Fruit fly (Drosophila melanogaster) whole organism, embryonic: Measurements from ENCODE around the gene timeout.

Source experiments
- Bgb ChIP-seq: fragments of 200-800 bp; sonication (Bioruptor generic); IDR thresholded peaks from 2 replicates; pipeline ENCODE4 v1.3.6; 2022; ENCODE audit warnings: missing biosample characterization, missing genetic modification characterization; ENCODE audit not compliant: partially characterized antibody
- C15 ChIP-seq: fragments of 200-800 bp; sonication (Bioruptor generic); IDR thresholded peaks from 3 replicates; pipeline ENCODE4 v1.3.6; 2022; ENCODE audit warnings: missing biosample characterization, missing genetic modification characterization
- CG14441 ChIP-seq: fragments of 200-800 bp; sonication (Bioruptor generic); IDR thresholded peaks from 2 replicates; pipeline ENCODE4 v1.3.6; 2022; ENCODE audit warnings: missing biosample characterization, missing genetic modification characterization
- CG1602 ChIP-seq: fragments of 200-800 bp; sonication (Bioruptor generic); optimal IDR thresholded peaks from 3 replicates; lab custom pipeline; 2016; ENCODE audit warnings: missing biosample characterization, missing genetic modification characterization
- CG16815 ChIP-seq: fragments of 200-800 bp; sonication (Bioruptor generic); optimal IDR thresholded peaks from 3 replicates; lab custom pipeline; 2017; ENCODE audit warnings: missing biosample characterization, mild to moderate bottlenecking, missing genetic modification characterization
- CG17328 ChIP-seq: fragments of 200-800 bp; sonication (Bioruptor generic); IDR thresholded peaks from 2 replicates; pipeline ENCODE4 v1.3.6; 2022; ENCODE audit warnings: missing biosample characterization, missing genetic modification characterization
- CG2120 ChIP-seq: fragments of 200-800 bp; sonication (Bioruptor generic); optimal IDR thresholded peaks from 3 replicates; lab custom pipeline; 2016; ENCODE audit warnings: missing biosample characterization, missing genetic modification characterization
- CG2199 ChIP-seq: fragments of 200-800 bp; sonication (Bioruptor generic); IDR thresholded peaks from 3 replicates; pipeline ENCODE4 v1.3.6; 2022; ENCODE audit warnings: missing biosample characterization, missing genetic modification characterization
- CG31388 ChIP-seq: fragments of 200-800 bp; sonication (Bioruptor generic); optimal IDR thresholded peaks from 2 replicates; lab custom pipeline; 2016; ENCODE audit warnings: missing biosample characterization, missing genetic modification characterization
- CG5180 ChIP-seq: fragments of 200-800 bp; sonication (Bioruptor generic); optimal IDR thresholded peaks from 3 replicates; lab custom pipeline; 2017; ENCODE audit warnings: missing biosample characterization, missing genetic modification characterization, mild to moderate bottlenecking, moderate library complexity, missing genetic modification reagents
- CG6272 ChIP-seq: fragments of 200-800 bp; sonication (Bioruptor generic); IDR thresholded peaks from 2 replicates; pipeline ENCODE4 v1.3.6; 2022; ENCODE audit warnings: missing biosample characterization, missing genetic modification characterization
- CG9932 ChIP-seq: fragments of 200-800 bp; sonication (Bioruptor generic); IDR thresholded peaks from 2 replicates; pipeline ENCODE4 v1.3.6; 2022; ENCODE audit warnings: missing biosample characterization, missing genetic modification characterization
- Dll ChIP-seq: fragments of 200-800 bp; sonication (Bioruptor generic); IDR thresholded peaks from 4 replicates; pipeline ENCODE4 v1.3.6; 2022; ENCODE audit warnings: missing biosample characterization, missing genetic modification characterization; ENCODE audit not compliant: partially characterized antibody
- Drgx ChIP-seq: fragments of 200-800 bp; sonication (Bioruptor generic); IDR thresholded peaks from 2 replicates; pipeline ENCODE4 v1.3.6; 2022; ENCODE audit warnings: missing biosample characterization, missing genetic modification characterization
- E2f2 ChIP-seq: fragments of 200-800 bp; sonication (Bioruptor generic); IDR thresholded peaks from 2 replicates; pipeline ENCODE4 v1.3.6; 2022; ENCODE audit warnings: missing biosample characterization, missing genetic modification characterization
- Eip74EF ChIP-seq, 2 experiments: fragments of 200-800 bp in 1 of 2; fragments of >200 bp in 1 of 2; sonication (Bioruptor generic) in 1 of 2; optimal IDR thresholded peaks; 2 replicates each; lab custom pipeline; 2017 to 2019; ENCODE audit warnings: missing biosample characterization in 2 of 2, missing genetic modification characterization in 2 of 2, mild to moderate bottlenecking in 1 of 2, moderate library complexity in 1 of 2
- Jarid2 ChIP-seq: fragments of 200-800 bp; sonication (Bioruptor generic); optimal IDR thresholded peaks from 3 replicates; lab custom pipeline; 2017; ENCODE audit warnings: mild to moderate bottlenecking, missing biosample characterization, missing genetic modification reagents, missing genetic modification characterization
- Lpt ChIP-seq: fragments of >200 bp; optimal IDR thresholded peaks from 2 replicates; lab custom pipeline; 2018; ENCODE audit warnings: missing biosample characterization, missing genetic modification characterization
- Med ChIP-seq: fragments of 200-800 bp; sonication (Bioruptor generic); peaks from one replicate; lab custom pipeline; 2016; ENCODE audit warnings: missing biosample characterization, missing genetic modification characterization, mild to moderate bottlenecking, inconsistent platforms, moderate library complexity
- Mrtf ChIP-seq: fragments of 200-800 bp; sonication (Bioruptor generic); IDR thresholded peaks from 3 replicates; pipeline ENCODE4 v1.3.6; 2022; ENCODE audit warnings: missing biosample characterization, missing genetic modification characterization
- Nf-YA ChIP-seq: fragments of 200-800 bp; sonication (Bioruptor generic); IDR thresholded peaks from 2 replicates; pipeline ENCODE4 v1.3.6; 2022; ENCODE audit warnings: missing biosample characterization, missing genetic modification characterization
- Nf-YC ChIP-seq: fragments of 200-800 bp; optimal IDR thresholded peaks from 3 replicates; lab custom pipeline; 2019; ENCODE audit warnings: missing biosample characterization, mild to moderate bottlenecking, missing genetic modification characterization, moderate library complexity
- Opbp ChIP-seq: fragments of 200-800 bp; sonication (Bioruptor generic); IDR thresholded peaks from 3 replicates; pipeline ENCODE4 v1.3.6; 2022; ENCODE audit warnings: missing biosample characterization, missing genetic modification characterization; ENCODE audit not compliant: partially characterized antibody
- Ptx1 ChIP-seq: fragments of 200-800 bp; sonication (Bioruptor generic); IDR thresholded peaks from 2 replicates; pipeline ENCODE4 v1.3.6; 2022; ENCODE audit warnings: missing biosample characterization, missing genetic modification characterization
- Usf ChIP-seq: fragments of 200-800 bp; sonication (Bioruptor generic); optimal IDR thresholded peaks from 2 replicates; lab custom pipeline; 2017; ENCODE audit warnings: missing genotype, missing biosample characterization, missing genetic modification characterization
- crol ChIP-seq: fragments of 200-800 bp; sonication (Bioruptor generic); IDR thresholded peaks from 2 replicates; pipeline ENCODE4 v1.3.6; 2022; ENCODE audit warnings: missing biosample characterization, missing genetic modification characterization
- dati ChIP-seq: fragments of 200-800 bp; sonication (Bioruptor generic); IDR thresholded peaks from 2 replicates; pipeline ENCODE4 v1.3.6; 2022; ENCODE audit warnings: missing biosample characterization, missing genetic modification characterization
- ewg ChIP-seq: fragments of 200-800 bp; sonication (Bioruptor generic); optimal IDR thresholded peaks from 3 replicates; lab custom pipeline; 2017; ENCODE audit warnings: mild to moderate bottlenecking, missing biosample characterization, missing genetic modification reagents, missing genetic modification characterization
- gcm2 ChIP-seq: fragments of 200-800 bp; sonication (Bioruptor generic); optimal IDR thresholded peaks from 2 replicates; lab custom pipeline; 2016; ENCODE audit warnings: missing biosample characterization, missing genetic modification characterization
- gsb ChIP-seq: fragments of 200-800 bp; sonication (Bioruptor generic); IDR thresholded peaks from 2 replicates; pipeline ENCODE4 v1.3.6; 2022; ENCODE audit warnings: missing biosample characterization, missing genetic modification characterization
- gt ChIP-seq: fragments of 200-800 bp; sonication (Bioruptor generic); IDR thresholded peaks from 2 replicates; pipeline ENCODE4 v1.3.6; 2022; ENCODE audit warnings: missing biosample characterization, missing genetic modification characterization
- insv ChIP-seq, 2 experiments: fragments of 200-800 bp; sonication (Bioruptor generic); optimal IDR thresholded peaks; 3 replicates each; lab custom pipeline; 2016 to 2018; ENCODE audit warnings: missing biosample characterization in 2 of 2, missing genetic modification characterization in 2 of 2
- kni ChIP-seq: fragments of 200-800 bp; sonication (Bioruptor generic); optimal IDR thresholded peaks from 3 replicates; lab custom pipeline; 2017; ENCODE audit warnings: mild to moderate bottlenecking, missing biosample characterization, missing genetic modification reagents, missing genetic modification characterization
- knrl ChIP-seq: fragments of 200-800 bp; sonication (Bioruptor generic); IDR thresholded peaks from 3 replicates; pipeline ENCODE4 v1.3.6; 2022; ENCODE audit warnings: missing biosample characterization, missing genetic modification characterization; ENCODE audit not compliant: partially characterized antibody
- maf-S ChIP-seq: fragments of 200-800 bp; sonication (Bioruptor generic); optimal IDR thresholded peaks from 2 replicates; lab custom pipeline; 2016; ENCODE audit warnings: missing biosample characterization, missing genetic modification characterization
- mam ChIP-seq: fragments of 200-800 bp; sonication (Bioruptor generic); optimal IDR thresholded peaks from 3 replicates; lab custom pipeline; 2016; ENCODE audit warnings: missing biosample characterization, missing genetic modification characterization
- oc ChIP-seq: fragments of 200-800 bp; sonication (Bioruptor generic); optimal IDR thresholded peaks from 2 replicates; lab custom pipeline; 2018; ENCODE audit warnings: missing biosample characterization, mild to moderate bottlenecking, missing genetic modification characterization, moderate library complexity
- onecut ChIP-seq: fragments of 200-800 bp; sonication (Bioruptor generic); IDR thresholded peaks from 2 replicates; pipeline ENCODE4 v1.3.6; 2022; ENCODE audit warnings: missing biosample characterization, missing genetic modification characterization
- pnt ChIP-seq: fragments of 200-800 bp; sonication (Bioruptor generic); optimal IDR thresholded peaks from 3 replicates; lab custom pipeline; 2016; ENCODE audit warnings: missing biosample characterization, missing genetic modification characterization
- sc ChIP-seq, 3 experiments: fragments of >200 bp in 2 of 3; fragments of 200-800 bp in 1 of 3; sonication (Bioruptor generic) in 1 of 3; optimal IDR thresholded peaks; 2 replicates in 2 of 3; 3 replicates in 1 of 3; lab custom pipeline; 2017; ENCODE audit warnings: mild to moderate bottlenecking in 1 of 3, missing biosample characterization in 1 of 3, missing genetic modification characterization in 1 of 3, missing genetic modification reagents in 1 of 3
- sens ChIP-seq: fragments of 200-800 bp; sonication (Bioruptor generic); peaks from one replicate; lab custom pipeline; 2016; ENCODE audit warnings: missing biosample characterization, missing genetic modification characterization
- seq ChIP-seq: fragments of 200-800 bp; sonication (Bioruptor generic); IDR thresholded peaks from 2 replicates; pipeline ENCODE4 v1.3.6; 2022; ENCODE audit warnings: missing biosample characterization, missing genetic modification characterization
- sim ChIP-seq: fragments of 200-800 bp; sonication (Bioruptor generic); IDR thresholded peaks from 2 replicates; pipeline ENCODE4 v1.3.6; 2022; ENCODE audit warnings: missing biosample characterization, missing genetic modification characterization
- slbo ChIP-seq: fragments of 200-800 bp; sonication (Bioruptor generic); IDR thresholded peaks from 2 replicates; pipeline ENCODE4 v1.3.6; 2022; ENCODE audit warnings: missing biosample characterization, missing genetic modification characterization
- sna ChIP-seq: fragments of 200-800 bp; sonication (Bioruptor generic); IDR thresholded peaks from 2 replicates; pipeline ENCODE4 v1.3.6; 2022; ENCODE audit warnings: missing biosample characterization, missing genetic modification characterization; ENCODE audit not compliant: partially characterized antibody
- so ChIP-seq: fragments of 200-800 bp; sonication (Bioruptor generic); IDR thresholded peaks from 3 replicates; pipeline ENCODE4 v1.3.6; 2022; ENCODE audit warnings: missing biosample characterization, missing genetic modification characterization
- z ChIP-seq: fragments of 200-800 bp; sonication (Bioruptor generic); IDR thresholded peaks from 3 replicates; pipeline ENCODE4 v1.3.6; 2022; ENCODE audit warnings: missing biosample characterization, missing genetic modification characterization

timeout gene

DNA sequence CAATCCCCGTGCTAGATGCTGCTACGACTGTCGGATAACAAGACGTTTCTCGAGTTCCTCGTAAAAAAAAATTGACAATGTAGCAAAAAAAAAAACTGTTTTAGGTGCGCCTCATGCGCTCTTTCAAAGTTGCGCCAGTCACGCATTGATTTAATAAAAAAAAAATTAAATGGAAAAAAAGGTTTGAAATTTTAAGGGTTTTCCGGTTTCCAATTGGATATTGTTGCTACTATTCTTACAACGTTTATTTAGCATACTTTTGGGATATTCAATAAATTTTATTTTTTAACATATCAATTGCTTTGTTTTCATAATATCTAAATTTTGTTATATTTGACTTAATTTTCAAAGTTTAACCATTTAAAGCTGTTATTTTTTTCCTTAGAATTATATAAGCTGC, 31.9 kb upstream of the timeout start:
- TF ChIP-seq insv (GFP tag; optimal IDR thresholded peaks at IDR 0.05; lab: Kevin White, UChicago) (peak; percentile 7 to 92), onecut (GFP tag; lab: Robert Waterston, UW) (no peak)

DNA sequence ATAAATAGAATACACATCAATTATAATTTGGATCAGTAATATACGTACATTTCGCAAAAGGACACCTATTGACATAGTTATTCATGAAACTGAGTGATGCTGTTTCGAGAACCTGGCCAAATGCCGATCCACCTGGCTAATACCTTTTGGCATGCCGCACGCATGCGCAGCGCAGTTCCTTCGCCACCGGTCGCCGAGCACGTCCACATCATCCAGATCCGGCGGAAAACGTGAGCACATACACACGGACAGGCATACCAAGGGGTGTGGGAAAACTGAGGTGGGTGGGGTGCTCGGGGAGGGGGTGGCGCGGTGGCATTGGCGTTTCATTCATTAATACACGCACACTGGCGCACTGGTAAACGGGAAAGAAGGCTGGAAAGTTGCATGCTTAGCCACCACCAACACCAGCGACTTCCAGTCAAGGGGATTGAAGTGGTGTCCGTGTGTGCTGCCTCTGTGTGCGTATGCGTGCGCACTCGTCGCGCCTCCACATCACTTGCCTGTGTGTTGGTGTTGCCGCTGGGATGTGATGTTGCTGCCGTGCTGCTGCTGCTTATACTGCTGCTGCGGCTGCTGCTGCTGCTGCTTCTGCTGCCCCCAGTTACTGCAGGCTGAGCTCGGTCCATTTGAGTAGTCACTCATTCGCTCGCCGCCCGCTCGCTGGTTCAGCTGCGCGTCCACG, 31.2 kb upstream of the timeout start, which contains the start of gene sim:
sim (plus strand) TSS at position 635 of the 685 bp plus-strand sequence.
- TF ChIP-seq gcm2 (GFP tag; lab: Kevin White, UChicago) (no peak), Lpt (no peak), C15 (GFP tag; lab: Robert Waterston, UW) (no peak), CG2120 (no peak), so (GFP tag; lab: Robert Waterston, UW) (no peak; the same call in 2 of the 3 replicates), Mrtf (GFP tag; lab: Robert Waterston, UW) (no peak), crol (GFP tag; lab: Robert Waterston, UW) (peak; percentile 73), slbo (GFP tag; lab: Robert Waterston, UW) (no peak), Ptx1 (GFP tag; lab: Robert Waterston, UW) (no peak), sc (optimal IDR thresholded peaks at IDR 0.05; lab: Kevin White, UChicago) (no peak), sc (GFP tag; optimal IDR thresholded peaks at IDR 0.05; lab: Kevin White, UChicago) (no peak), CG6272 (0 out of 2 replicates have a peak, but pooled peaks have one; percentile 21), gt (GFP tag; lab: Robert Waterston, UW) (no peak), dati (GFP tag; lab: Robert Waterston, UW) (no peak), CG14441 (no peak), CG5180 (GFP tag; lab: Kevin White, UChicago) (no peak), seq (GFP tag; lab: Robert Waterston, UW) (peak; percentile 52; the same call in 1 of the 2 replicates), Eip74EF (GFP tag; optimal IDR thresholded peaks at IDR 0.05; lab: Kevin White, UChicago) (no peak), CG17328 (0 out of 2 replicates have a peak, but pooled peaks have one; percentile 24), sna (GFP tag; lab: Robert Waterston, UW) (peak; percentile 32; the same call in 1 of the 2 replicates), sens (GFP tag; lab: Kevin White, UChicago) (no peak), gsb (GFP tag; lab: Robert Waterston, UW) (peak; percentile 32; the same call in 1 of the 2 replicates), kni (peak; percentile 16), Med (GFP tag; lab: Kevin White, UChicago) (peak; percentile 27), Jarid2 (peak; percentile 43), Nf-YC (tag; lab: Kevin White, UChicago) (peak; percentile 95), CG31388 (GFP tag; lab: Kevin White, UChicago) (no peak), maf-S (GFP tag; lab: Kevin White, UChicago) (no peak), knrl (GFP tag; lab: Robert Waterston, UW) (0 out of 3 replicates have a peak, but pooled peaks have one; percentile 25), CG9932 (GFP tag; lab: Robert Waterston, UW) (0 out of 2 replicates have a peak, but pooled peaks have one; percentile 21), mam (GFP tag; lab: Kevin White, UChicago) (no peak), pnt (GFP tag; lab: Kevin White, UChicago) (no peak), CG16815 (GFP tag; lab: Kevin White, UChicago) (no peak), CG2199 (GFP tag; lab: Robert Waterston, UW) (0 out of 3 replicates have a peak, but pooled peaks have one; percentile 53), Nf-YA (0 out of 2 replicates have a peak, but pooled peaks have one; percentile 28), Usf (GFP tag; lab: Kevin White, UChicago) (no peak), E2f2 (GFP tag; lab: Robert Waterston, UW) (no peak), Dll (0 out of 4 replicates have a peak, but pooled peaks have one; percentile 21), ewg (GFP tag; lab: Kevin White, UChicago) (peak; percentile 83), z (peak; percentile 72; the same call in 2 of the 3 replicates), Drgx (GFP tag; lab: Robert Waterston, UW) (no peak), CG1602 (GFP tag; lab: Kevin White, UChicago) (no peak), Opbp (GFP tag; lab: Robert Waterston, UW) (0 out of 3 replicates have a peak, but pooled peaks have one; percentile 31), oc (tag; lab: Kevin White, UChicago) (no peak), Bgb (GFP tag; lab: Robert Waterston, UW) (peak; percentile 17; the same call in 1 of the 2 replicates), sim (GFP tag; lab: Robert Waterston, UW) (peak; percentile 59; the same call in 1 of the 2 replicates)
